Fruit fly (Drosophila melanogaster) Kc167 (cell line): ENCODE data around the gene Nepl7.

ENCODE experiments used
- Myc ChIP-seq: fragments of >200 bp; optimal IDR thresholded peaks from 2 replicates; lab custom pipeline; 2017; ENCODE audit warnings: missing external identifiers
- Sin3A ChIP-seq: fragments of >200 bp; optimal IDR thresholded peaks from 2 replicates; lab custom pipeline; 2018; ENCODE audit warnings: missing external identifiers
- h ChIP-seq: fragments of >200 bp; optimal IDR thresholded peaks from 3 replicates; lab custom pipeline; 2018; ENCODE audit warnings: missing external identifiers
- insv ChIP-seq: fragments of >200 bp; optimal IDR thresholded peaks from 3 replicates; lab custom pipeline; 2018; ENCODE audit warnings: missing external identifiers
- psq ChIP-seq: fragments of >200 bp; optimal IDR thresholded peaks from 2 replicates; lab custom pipeline; 2017; ENCODE audit warnings: missing external identifiers

DNA sequence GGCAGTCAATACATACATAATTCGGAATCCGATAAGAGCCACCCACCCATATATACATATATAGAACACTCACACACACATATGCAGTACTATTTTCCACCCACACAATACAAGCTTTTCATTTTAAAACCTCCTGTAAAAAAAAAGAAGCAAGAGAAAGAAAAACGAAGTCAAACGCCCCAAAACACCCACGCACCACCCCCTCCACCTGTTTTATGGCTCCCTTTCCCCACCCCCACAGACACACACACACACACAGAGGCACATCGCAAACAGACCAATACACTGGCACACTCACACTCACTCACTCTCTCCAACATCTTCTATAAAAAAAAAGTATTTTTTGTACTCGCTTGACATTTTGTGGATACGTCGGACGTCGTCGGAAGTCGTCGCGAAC is 12.2 kb downstream of the Nepl7 start:
- no peak for TF ChIP-seq psq (lab: Kevin White, UChicago)
- TF ChIP-seq insv, result no peak
- no peak for TF ChIP-seq Sin3A (lab: Kevin White, UChicago)
- no peak for TF ChIP-seq h (lab: Kevin White, UChicago)
- no peak for TF ChIP-seq Myc
